ENCODE assay signal across 1 worm cellular context in the genomic region with DNA sequence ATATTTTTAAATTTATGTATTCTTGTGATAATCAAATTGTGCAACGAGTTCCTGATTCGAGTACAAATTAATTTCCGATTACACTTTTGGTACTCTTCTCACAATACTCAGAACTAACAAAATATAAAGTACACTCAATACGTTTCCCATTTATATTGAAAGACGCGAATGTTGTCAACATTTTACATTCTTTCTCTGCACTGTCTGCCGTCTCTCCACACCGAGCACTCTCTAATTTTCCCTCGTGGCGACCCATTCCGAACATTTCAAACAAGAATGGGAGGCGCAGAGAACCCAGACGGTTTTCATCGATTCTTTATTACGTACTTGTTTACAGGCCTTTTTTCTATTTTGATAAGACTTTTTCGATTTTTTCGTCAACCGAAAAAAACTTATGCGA.
TF ChIP-seq lines count a peak whose summit lies in the region.

A gene (plus strand): TSS at position 349 of the 400 bp plus-strand sequence.

TF ChIP-seq in whole organism, L1 larva, 84 proteins besides CTCF, POLR2A, EP300 and RAD21 (continued from another document):
- no peak for TF ChIP-seq lin-15B (tag; optimal IDR thresholded peaks at IDR 0.05; lab: Kevin White, UChicago)
- peak; percentile 25 for TF ChIP-seq unc-86 (tag; optimal IDR thresholded peaks at IDR 0.05; lab: Kevin White, UChicago)
- no peak for TF ChIP-seq C04F5.9 (tag; optimal IDR thresholded peaks at IDR 0.05; lab: Kevin White, UChicago)
- TF ChIP-seq nhr-77 (tag; optimal IDR thresholded peaks at IDR 0.05; lab: Kevin White, UChicago), result peak; percentile 63
- peak; percentile 55 for TF ChIP-seq fkh-8 (tag; optimal IDR thresholded peaks at IDR 0.05; lab: Kevin White, UChicago)
- peak; percentile 60 to 68 for TF ChIP-seq lsy-2 (tag; optimal IDR thresholded peaks at IDR 0.05; lab: Kevin White, UChicago)
- no peak for TF ChIP-seq ceh-90 (tag; optimal IDR thresholded peaks at IDR 0.05; lab: Kevin White, UChicago)
- peak; percentile 21 for TF ChIP-seq nhr-11 (tag; optimal IDR thresholded peaks at IDR 0.05; lab: Kevin White, UChicago)
- peak; percentile 73 for TF ChIP-seq nhr-47 (tag; optimal IDR thresholded peaks at IDR 0.05; lab: Kevin White, UChicago)
- no peak for TF ChIP-seq ces-1 (GFP tag; optimal IDR thresholded peaks at IDR 0.05; lab: Kevin White, UChicago)
- peak; percentile 55 for TF ChIP-seq unc-130 (tag; optimal IDR thresholded peaks at IDR 0.05; lab: Kevin White, UChicago)
- peak; percentile 73 for TF ChIP-seq nhr-19 (GFP tag; conservative IDR thresholded peaks at IDR 0.05; lab: Robert Waterston, UW)
- no peak for TF ChIP-seq ama-1 (optimal IDR thresholded peaks at IDR 0.05; lab: Kevin White, UChicago)
- TF ChIP-seq fos-1 (tag; optimal IDR thresholded peaks at IDR 0.05; lab: Kevin White, UChicago), result peak; percentile 51
- TF ChIP-seq aha-1 (tag; optimal IDR thresholded peaks at IDR 0.05; lab: Kevin White, UChicago), result no peak
- no peak for TF ChIP-seq ztf-11 (tag; optimal IDR thresholded peaks at IDR 0.05; lab: Kevin White, UChicago)
- peak; percentile 9 for TF ChIP-seq nhr-237 (tag; optimal IDR thresholded peaks at IDR 0.05; lab: Kevin White, UChicago)
- TF ChIP-seq hpl-2 (GFP tag; optimal IDR thresholded peaks at IDR 0.05; lab: Kevin White, UChicago), result no peak
- peak; percentile 71 for TF ChIP-seq swsn-7 (tag; optimal IDR thresholded peaks at IDR 0.05; lab: Kevin White, UChicago)
- no peak for TF ChIP-seq unc-62 (GFP tag; optimal IDR thresholded peaks at IDR 0.05; lab: Kevin White, UChicago)
